Worm (Caenorhabditis elegans): Measurements from ENCODE around the gene C49C8.5.

Gene C49C8.5

ce11 chrIV:8644432-8644831 lies 9.0 kb downstream of the C49C8.5 start, which contains the start of gene C49C8.3:
C49C8.3 (plus strand) TSS chrIV:8644732.
- no peak for TF ChIP-seq unc-62 (GFP tag; optimal IDR thresholded peaks at IDR 0.05)

DNA sequence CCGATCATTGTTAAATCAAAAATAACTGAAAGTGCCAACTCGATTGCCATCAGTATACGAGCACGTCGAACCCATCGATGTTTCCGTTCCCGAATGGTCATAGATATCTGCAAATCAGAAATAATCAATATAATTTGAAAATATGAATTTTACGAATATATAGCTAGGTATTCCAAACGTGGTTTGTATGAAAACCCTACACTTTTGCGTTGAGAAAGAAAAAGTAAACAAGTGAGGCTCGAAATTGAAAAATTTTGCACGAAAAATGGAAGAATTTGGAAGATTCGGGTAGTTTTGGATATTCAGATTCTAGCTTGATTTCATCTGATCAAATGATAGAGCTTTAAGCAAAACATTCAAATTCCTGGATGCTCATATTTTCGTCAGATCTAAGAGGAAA lies 14.7 kb downstream of the C49C8.5 start, which contains the start of gene F42A9.9:
F42A9.9 (minus strand) TSS at position 101 of the 400 bp plus-strand sequence.
- no peak for TF ChIP-seq unc-62 (GFP tag; optimal IDR thresholded peaks at IDR 0.05)

- TF ChIP-seq unc-62 (GFP tag; optimal IDR thresholded peaks at IDR 0.05): no peak
Observed at ce11 chrIV:8631033-8631432, 22.4 kb downstream of the C49C8.5 start, which contains the start of gene dgk-4. dgk-4 (plus strand) TSS chrIV:8631333.

ce11 chrIV:8630243-8630642 lies 23.2 kb downstream of the C49C8.5 start:
- no peak for TF ChIP-seq unc-62 (GFP tag; optimal IDR thresholded peaks at IDR 0.05)

ce11 chrIV:8629609-8630052 lies 23.8 kb downstream of the C49C8.5 start:
- no peak for TF ChIP-seq unc-62 (GFP tag; optimal IDR thresholded peaks at IDR 0.05)

ce11 chrIV:8628262-8628661 lies 25.2 kb downstream of the C49C8.5 start:
- no peak for TF ChIP-seq unc-62 (GFP tag; optimal IDR thresholded peaks at IDR 0.05)

DNA sequence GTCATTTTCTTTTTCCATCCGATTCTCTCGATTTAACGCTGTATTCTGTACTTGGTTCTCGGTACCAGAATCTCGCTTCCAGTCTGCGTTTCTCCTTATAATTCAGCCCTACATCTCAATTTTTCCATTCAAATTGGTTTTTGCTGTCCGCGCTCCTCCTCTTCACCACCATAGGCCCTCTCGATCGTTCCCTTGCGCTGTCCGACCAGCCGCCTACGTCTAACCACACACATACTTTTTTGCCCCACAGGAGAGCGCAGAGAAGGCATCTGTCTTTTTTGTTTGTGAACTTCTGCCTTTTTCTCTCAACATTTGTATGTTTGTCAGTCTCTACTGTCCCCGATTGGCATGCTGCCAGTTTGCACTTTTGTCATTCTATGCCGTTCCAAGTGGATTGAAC lies 26.1 kb downstream of the C49C8.5 start, which contains the start of gene F42A9.11:
F42A9.11 (plus strand) TSS at position 310 of the 400 bp plus-strand sequence.
- no peak for TF ChIP-seq unc-62 (GFP tag; optimal IDR thresholded peaks at IDR 0.05)

- no peak for TF ChIP-seq unc-62 (GFP tag; optimal IDR thresholded peaks at IDR 0.05)
Observed at ce11 chrIV:8626294-8626693, 27.2 kb downstream of the C49C8.5 start.

DNA sequence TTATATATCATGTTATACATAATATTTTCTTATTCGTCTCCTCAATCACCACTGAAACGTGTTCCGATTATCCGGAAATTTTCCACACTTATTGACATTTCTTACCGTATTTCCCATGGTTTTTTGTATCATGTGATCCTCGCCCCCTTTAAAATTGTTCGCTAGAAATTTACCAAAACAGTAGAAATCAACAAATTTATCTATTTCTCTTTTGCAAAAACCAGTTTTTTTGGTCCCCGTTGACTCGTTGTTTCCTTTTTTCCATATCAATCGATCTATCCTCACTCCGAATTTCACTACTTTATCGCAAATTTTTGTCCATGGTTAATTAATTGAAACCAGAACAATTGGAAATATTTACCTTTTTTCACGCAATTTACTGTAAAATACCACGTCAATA lies 27.7 kb downstream of the C49C8.5 start:
- TF ChIP-seq unc-62 (GFP tag; optimal IDR thresholded peaks at IDR 0.05): no peak

DNA sequence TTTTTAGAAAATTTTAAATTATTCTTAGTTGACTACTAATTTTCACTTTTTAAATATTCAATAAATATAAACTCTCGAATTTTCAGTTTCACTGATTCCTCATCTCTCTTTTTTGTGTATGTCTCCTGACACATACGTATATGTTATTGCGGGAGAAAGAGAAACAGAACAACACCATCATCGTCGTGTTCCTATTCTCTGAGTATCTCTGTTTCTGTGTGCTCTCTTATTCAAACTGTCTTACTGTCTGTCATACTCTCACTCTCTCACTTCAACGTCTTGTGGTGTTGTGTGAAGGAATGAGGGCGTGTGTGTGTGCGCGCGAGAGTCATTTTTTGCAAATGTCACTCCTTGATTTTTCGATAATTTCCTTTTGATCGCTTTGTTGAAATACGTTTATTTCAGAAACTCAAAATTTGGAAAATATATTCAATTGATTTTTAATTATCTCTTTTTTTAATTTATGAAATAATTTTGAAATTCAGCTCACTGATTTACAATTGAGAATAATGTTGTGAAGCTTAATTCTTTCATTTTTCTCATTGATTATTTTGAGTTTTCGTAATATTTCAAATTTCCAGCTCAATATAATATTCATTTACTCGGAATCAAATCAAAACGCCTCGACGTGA lies 33.2 kb downstream of the C49C8.5 start, which contains the start of gene lin-49:
lin-49 (plus strand) TSS at position 582 of the 632 bp plus-strand sequence.
- no peak for TF ChIP-seq unc-62 (GFP tag; optimal IDR thresholded peaks at IDR 0.05)

DNA sequence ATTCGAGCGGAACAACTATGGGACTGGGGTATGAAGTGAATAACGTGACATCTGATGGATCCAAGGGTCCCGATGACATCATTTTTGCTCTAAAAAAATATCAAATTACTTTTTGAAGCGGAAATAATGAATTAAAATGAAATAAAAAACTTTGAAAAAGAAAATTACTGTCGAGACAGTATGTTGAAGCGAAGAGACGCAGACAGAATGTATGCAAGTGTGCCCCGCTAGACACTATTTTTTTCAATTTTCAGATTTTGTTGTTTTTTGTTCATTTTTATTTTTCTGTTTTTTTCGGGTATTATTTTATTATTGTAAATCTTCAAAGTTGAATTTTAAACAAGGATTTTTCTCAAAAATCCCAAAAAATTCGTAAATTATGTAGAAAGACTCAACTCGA lies 34.8 kb downstream of the C49C8.5 start, which contains the start of gene F42A9.8:
F42A9.8 (minus strand) TSS at position 88 of the 400 bp plus-strand sequence.
- TF ChIP-seq unc-62 (GFP tag; optimal IDR thresholded peaks at IDR 0.05): no peak

DNA sequence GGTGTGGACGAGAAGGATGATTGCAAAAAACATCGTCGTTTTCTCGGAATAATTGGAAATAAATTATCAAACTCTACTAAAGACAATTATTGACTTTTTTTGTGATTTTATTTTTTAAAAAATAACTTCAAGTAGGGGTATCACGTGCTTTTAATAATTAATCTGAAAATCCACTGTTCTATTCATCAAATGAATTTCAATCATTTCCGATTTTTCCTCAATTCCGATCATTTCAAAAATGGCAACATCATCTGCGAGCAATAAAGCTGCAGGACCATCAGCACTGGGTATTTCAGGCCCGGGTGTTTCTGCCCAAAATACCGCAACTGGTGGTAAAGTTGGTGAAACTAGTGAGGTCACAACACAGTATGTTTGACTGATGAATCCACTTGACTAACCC lies 36.4 kb downstream of the C49C8.5 start, which contains the start of the genes F42A9.7 and F42A9.3:
F42A9.7 (minus strand) TSS at position 101 of the 400 bp plus-strand sequence.
F42A9.3 (plus strand) TSS at position 214 of the 400 bp plus-strand sequence.
- no peak for TF ChIP-seq unc-62 (GFP tag; optimal IDR thresholded peaks at IDR 0.05)

ce11 chrIV:8615314-8615713 lies 38.1 kb downstream of the C49C8.5 start:
- no peak for TF ChIP-seq unc-62 (GFP tag; optimal IDR thresholded peaks at IDR 0.05)

ce11 chrIV:8614680-8615079 lies 38.8 kb downstream of the C49C8.5 start, which contains the start of gene cyp-33E3:
cyp-33E3 (plus strand) TSS chrIV:8614995.
- TF ChIP-seq unc-62 (GFP tag; optimal IDR thresholded peaks at IDR 0.05): no peak

DNA sequence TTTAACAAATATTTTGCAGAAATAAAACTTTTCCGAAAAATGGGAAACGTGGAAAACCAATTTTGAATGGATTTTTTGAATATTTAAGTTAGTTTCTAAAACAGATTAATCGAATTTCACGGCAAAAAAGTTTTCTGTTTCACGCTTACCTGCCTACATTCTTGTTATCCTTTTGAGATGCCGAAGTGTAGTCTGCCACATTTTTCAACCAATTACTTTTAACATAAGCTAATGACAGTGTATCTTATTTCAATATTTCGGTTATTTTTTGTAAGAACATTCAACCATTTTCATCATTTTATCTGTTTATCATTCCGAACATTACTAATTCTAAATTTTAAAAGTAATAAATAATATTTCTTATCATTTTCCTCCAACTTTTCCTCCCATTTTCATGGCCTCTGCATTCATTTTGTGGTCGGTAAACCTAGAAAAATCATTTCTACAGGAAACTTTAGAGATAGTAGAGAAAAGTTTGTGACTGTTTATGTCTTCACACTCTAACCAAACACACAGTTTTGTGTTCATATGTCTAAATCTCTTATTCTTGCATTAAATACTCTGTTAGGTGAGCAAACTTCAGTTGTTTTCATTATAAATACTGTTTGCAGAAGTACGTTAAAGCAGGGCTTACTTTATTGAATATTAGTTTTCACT lies 41.5 kb downstream of the C49C8.5 start, which contains the start of the genes F42A9.17 and cyp-33E2:
F42A9.17 (minus strand) TSS at position 51 of the 657 bp plus-strand sequence.
cyp-33E2 (plus strand) TSS at position 449 of the 657 bp plus-strand sequence.
- TF ChIP-seq unc-62 (GFP tag; optimal IDR thresholded peaks at IDR 0.05): no peak

- no peak for TF ChIP-seq unc-62 (GFP tag; optimal IDR thresholded peaks at IDR 0.05)
Observed at ce11 chrIV:8608934-8609333, 44.5 kb downstream of the C49C8.5 start, which contains the start of gene F42A9.6. F42A9.6 (plus strand) TSS chrIV:8609234.

Data from whole organism, dauer.